Worm (Caenorhabditis elegans): Measurements from ENCODE around the gene cit-1.1.

DNA sequence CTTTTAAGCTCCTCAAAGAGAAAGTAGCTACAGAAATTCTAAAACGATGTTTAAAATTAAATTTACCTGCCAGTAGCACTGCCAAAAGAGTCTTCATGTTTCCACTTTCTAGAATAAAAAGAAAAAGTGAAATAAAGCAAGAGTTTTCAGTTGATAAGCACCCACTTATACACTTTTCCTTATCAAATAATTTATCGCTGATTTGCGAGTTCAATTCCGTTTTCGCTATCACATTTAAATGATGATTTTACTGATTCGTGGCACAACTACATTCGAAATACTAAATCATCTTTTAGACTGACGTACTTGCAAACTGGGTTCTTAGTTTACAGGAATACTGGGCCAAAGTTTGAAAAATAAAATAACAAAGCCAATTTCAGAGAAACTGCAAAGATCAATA lies 41.3 kb upstream of the cit-1.1 start, which contains the start of gene K12H4.7:
- TF ChIP-seq him-1 (tag; optimal IDR thresholded peaks at IDR 0.05) (no peak), dao-5 (tag; optimal IDR thresholded peaks at IDR 0.05) (no peak), W03F9.2 (tag; optimal IDR thresholded peaks at IDR 0.05) (no peak)
